Worm (Caenorhabditis elegans) whole organism, L2 larva: ENCODE measurements around the gene twk-8.

ENCODE experiments used
- C34F6.9 ChIP-seq: fragments of 150-350 bp; optimal IDR thresholded peaks from 2 replicates; lab custom pipeline; 2014; ENCODE audit warnings: missing biosample characterization, missing genetic modification characterization
- F13H6.1 ChIP-seq: sonication (generic microtip); optimal IDR thresholded peaks from 2 replicates; lab custom pipeline; 2016; ENCODE audit warnings: missing genetic modification characterization, missing compliant biosample characterization
- R02D3.7 ChIP-seq: fragments of 150-350 bp; optimal IDR thresholded peaks from 2 replicates; lab custom pipeline; 2014; ENCODE audit warnings: missing biosample characterization, missing genetic modification characterization
- Y55F3AM.14 ChIP-seq: fragments of 200-800 bp; sonication (Bioruptor generic); optimal IDR thresholded peaks from 2 replicates; lab custom pipeline; 2018; ENCODE audit warnings: mild to moderate bottlenecking, missing genetic modification characterization, missing compliant biosample characterization
- ZK546.5 ChIP-seq: sonication (generic microtip); optimal IDR thresholded peaks from 2 replicates; lab custom pipeline; 2017; ENCODE audit warnings: missing biosample characterization, missing genetic modification characterization
- alr-1 ChIP-seq: fragments of 150-350 bp; optimal IDR thresholded peaks from 2 replicates; lab custom pipeline; 2014; ENCODE audit warnings: missing biosample characterization, missing genetic modification characterization
- aly-2 ChIP-seq: fragments of 150-350 bp; optimal IDR thresholded peaks from 2 replicates; lab custom pipeline; 2014; ENCODE audit warnings: missing biosample characterization, missing genetic modification characterization
- ama-1 ChIP-seq: fragments of 150-350 bp; optimal IDR thresholded peaks from 2 replicates; lab custom pipeline; 2018; ENCODE audit warnings: inconsistent platforms
- blmp-1 ChIP-seq: sonication (generic microtip); optimal IDR thresholded peaks from 2 replicates; lab custom pipeline; 2017; ENCODE audit warnings: missing genetic modification characterization, mild to moderate bottlenecking, missing compliant biosample characterization, antibody characterized with exemption, moderate library complexity; ENCODE audit not compliant: insufficient read depth
- crh-2 ChIP-seq: sonication (generic microtip); optimal IDR thresholded peaks from 2 replicates; lab custom pipeline; 2017; ENCODE audit warnings: missing biosample characterization, missing genetic modification characterization
- dmd-4 ChIP-seq: sonication (generic microtip); optimal IDR thresholded peaks from 2 replicates; lab custom pipeline; 2017; ENCODE audit warnings: missing biosample characterization, missing genetic modification characterization
- egl-27 ChIP-seq: sonication (generic microtip); optimal IDR thresholded peaks from 3 replicates; lab custom pipeline; 2017; ENCODE audit warnings: missing biosample characterization, missing genetic modification reagents, missing genetic modification characterization
- elt-1 ChIP-seq: fragments of 150-350 bp; optimal IDR thresholded peaks from 2 replicates; lab custom pipeline; 2014; ENCODE audit warnings: missing biosample characterization, missing genetic modification characterization
- fos-1 ChIP-seq: fragments of 150-350 bp; optimal IDR thresholded peaks from 2 replicates; lab custom pipeline; 2014; ENCODE audit warnings: missing biosample characterization, missing genetic modification characterization
- lin-13 ChIP-seq: fragments of 150-350 bp; optimal IDR thresholded peaks from 2 replicates; lab custom pipeline; 2014; ENCODE audit warnings: missing biosample characterization, missing genetic modification reagents, missing genetic modification characterization
- lin-39 ChIP-seq: fragments of 150-350 bp; optimal IDR thresholded peaks from 2 replicates; lab custom pipeline; 2014; ENCODE audit warnings: missing biosample characterization, missing genetic modification reagents, missing genetic modification characterization
- mab-5 ChIP-seq: fragments of 150-350 bp; optimal IDR thresholded peaks from 2 replicates; lab custom pipeline; 2014; ENCODE audit warnings: missing biosample characterization, missing genetic modification characterization
- mbf-1 ChIP-seq: sonication (generic microtip); optimal IDR thresholded peaks from 2 replicates; lab custom pipeline; 2017; ENCODE audit warnings: missing biosample characterization, missing genetic modification characterization
- nhr-10 ChIP-seq: sonication (generic microtip); optimal IDR thresholded peaks from 2 replicates; lab custom pipeline; 2017; ENCODE audit warnings: missing biosample characterization, missing genetic modification characterization
- nhr-11 ChIP-seq: fragments of 150-350 bp; optimal IDR thresholded peaks from 2 replicates; lab custom pipeline; 2014; ENCODE audit warnings: missing biosample characterization, missing genetic modification characterization
- nhr-12 ChIP-seq: fragments of 150-350 bp; optimal IDR thresholded peaks from 2 replicates; lab custom pipeline; 2014; ENCODE audit warnings: missing biosample characterization, missing genetic modification characterization
- nhr-129 ChIP-seq: fragments of 150-350 bp; optimal IDR thresholded peaks from 2 replicates; lab custom pipeline; 2014; ENCODE audit warnings: missing biosample characterization, missing genetic modification characterization
- nhr-21 ChIP-seq: fragments of 150-350 bp; optimal IDR thresholded peaks from 2 replicates; lab custom pipeline; 2014; ENCODE audit warnings: missing biosample characterization, missing genetic modification characterization
- nhr-23 ChIP-seq: fragments of 150-350 bp; optimal IDR thresholded peaks from 2 replicates; lab custom pipeline; 2014; ENCODE audit warnings: missing biosample characterization, missing genetic modification reagents, missing genetic modification characterization
- nhr-77 ChIP-seq: fragments of 150-350 bp; optimal IDR thresholded peaks from 2 replicates; lab custom pipeline; 2014; ENCODE audit warnings: missing biosample characterization, missing genetic modification characterization
- peb-1 ChIP-seq: fragments of 150-350 bp; optimal IDR thresholded peaks from 2 replicates; lab custom pipeline; 2014; ENCODE audit warnings: missing biosample characterization, missing genetic modification characterization
- sem-4 ChIP-seq: fragments of 150-350 bp; optimal IDR thresholded peaks from 2 replicates; lab custom pipeline; 2014; ENCODE audit warnings: missing biosample characterization, missing genetic modification reagents, missing genetic modification characterization
- sma-3 ChIP-seq: sonication (generic microtip); optimal IDR thresholded peaks from 2 replicates; lab custom pipeline; 2016; ENCODE audit warnings: missing genetic modification reagents, missing genetic modification characterization, missing compliant biosample characterization
- sma-9 ChIP-seq, 2 experiments: fragments of 150-350 bp in 1 of 2; sonication (generic microtip) in 1 of 2; optimal IDR thresholded peaks; 2 replicates each; lab custom pipeline; 2014 to 2016; ENCODE audit warnings: missing genetic modification characterization in 2 of 2, mild to moderate bottlenecking in 1 of 2, missing biosample characterization in 1 of 2, missing compliant biosample characterization in 1 of 2, missing genetic modification reagents in 1 of 2, moderate library complexity in 1 of 2
- snpc-4 ChIP-seq: fragments of 150-350 bp; optimal IDR thresholded peaks from 2 replicates; lab custom pipeline; 2014; ENCODE audit warnings: missing biosample characterization, missing genetic modification characterization
- unc-62 ChIP-seq: fragments of 150-350 bp; optimal IDR thresholded peaks from 2 replicates; lab custom pipeline; 2014; ENCODE audit warnings: missing biosample characterization, missing genetic modification reagents, missing genetic modification characterization
- zag-1 ChIP-seq: fragments of 150-350 bp; optimal IDR thresholded peaks from 2 replicates; lab custom pipeline; 2014; ENCODE audit warnings: missing biosample characterization, missing genetic modification characterization
- ztf-1 ChIP-seq: fragments of 200-800 bp; sonication (Bioruptor generic); conservative IDR thresholded peaks from 2 replicates; pipeline ENCODE4 v1.3.6; 2022; ENCODE audit warnings: missing genetic modification characterization, missing compliant biosample characterization

Gene twk-8

DNA sequence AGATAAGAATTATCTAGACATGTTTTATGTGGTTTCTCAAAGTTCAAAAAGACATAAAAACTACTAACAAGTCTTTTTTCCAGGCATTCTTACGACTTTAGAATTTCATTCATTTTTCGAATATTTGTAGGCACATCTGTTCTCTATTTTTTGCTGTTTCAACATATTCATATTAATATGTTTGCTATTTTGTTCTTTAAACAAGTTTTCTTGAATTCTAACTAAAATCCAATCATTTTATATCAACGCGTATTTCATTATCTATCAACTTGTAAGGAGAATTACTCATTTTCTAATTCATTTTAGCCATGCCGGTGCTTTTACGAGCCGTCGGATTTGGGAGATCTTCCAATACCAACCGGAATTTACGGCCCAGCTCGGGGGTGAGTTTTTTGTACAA lies at the start of gene twk-8:
Gene twk-8, plus strand, starts transcription at position 301 of the 400 bp plus-strand sequence.
- TF ChIP-seq sem-4 (tag; lab: Kevin White, UChicago) (no peak), nhr-21 (tag; lab: Kevin White, UChicago) (no peak), unc-62 (GFP tag; lab: Kevin White, UChicago) (no peak), sma-9 (GFP tag; optimal IDR thresholded peaks at IDR 0.05; lab: Kevin White, UChicago) (no peak), sma-9 (tag; optimal IDR thresholded peaks at IDR 0.05; lab: Kevin White, UChicago) (no peak), snpc-4 (tag; lab: Kevin White, UChicago) (no peak), elt-1 (tag; lab: Kevin White, UChicago) (no peak), ama-1 (lab: Kevin White, UChicago) (no peak), nhr-12 (tag; lab: Kevin White, UChicago) (no peak), R02D3.7 (tag; lab: Kevin White, UChicago) (no peak), blmp-1 (tag; lab: Kevin White, UChicago) (no peak), lin-39 (no peak), Y55F3AM.14 (GFP tag; lab: Kevin White, UChicago) (no peak), nhr-77 (no peak)

DNA sequence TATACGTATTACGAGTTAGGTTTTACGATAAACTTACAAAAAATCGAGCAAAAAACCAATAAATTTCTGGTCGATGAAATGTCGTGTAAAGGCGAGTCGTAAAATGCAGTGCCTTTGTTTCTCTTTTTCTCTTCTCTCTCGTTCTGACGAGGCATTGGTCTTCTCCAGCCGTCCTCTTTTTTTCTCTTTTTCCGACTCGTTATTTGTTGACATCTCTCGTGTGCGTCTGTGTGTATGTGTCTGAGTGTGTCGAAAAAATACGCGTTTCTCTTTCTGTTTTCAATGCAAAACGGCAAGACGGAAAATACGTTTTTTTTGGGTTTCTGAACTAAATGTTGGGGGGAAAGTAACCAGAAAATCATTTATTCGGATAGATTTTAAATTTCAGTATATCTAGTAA lies 49.6 kb upstream of the twk-8 start, which contains the start of gene C53D6.6:
Gene C53D6.6, minus strand, starts transcription at position 118 of the 400 bp plus-strand sequence.
- no peak for TF ChIP-seq unc-62 (GFP tag; lab: Kevin White, UChicago)
- TF ChIP-seq sem-4 (tag; lab: Kevin White, UChicago): no peak
- TF ChIP-seq nhr-129: peak; percentile 66
- TF ChIP-seq fos-1 (tag; lab: Kevin White, UChicago): peak; percentile 45
- TF ChIP-seq C34F6.9 (tag; lab: Kevin White, UChicago): peak; percentile 43
- TF ChIP-seq dmd-4 (tag; lab: Kevin White, UChicago): no peak
- no peak for TF ChIP-seq ztf-1 (GFP tag; lab: Robert Waterston, UW)
- TF ChIP-seq, all 48 proteins: peak for 3

- no peak for TF ChIP-seq ZK546.5 (tag; lab: Kevin White, UChicago)
- TF ChIP-seq egl-27 (tag; lab: Kevin White, UChicago): no peak
- TF ChIP-seq mbf-1: no peak
- no peak for TF ChIP-seq C34F6.9 (tag; lab: Kevin White, UChicago)
- TF ChIP-seq sma-3: no peak
- TF ChIP-seq crh-2 (tag; lab: Kevin White, UChicago): no peak
- no peak for TF ChIP-seq snpc-4 (tag; lab: Kevin White, UChicago)
- TF ChIP-seq mab-5: no peak
- TF ChIP-seq aly-2 (tag; lab: Kevin White, UChicago): no peak
- no peak for TF ChIP-seq zag-1
- TF ChIP-seq nhr-77: no peak
- TF ChIP-seq Y55F3AM.14 (GFP tag; lab: Kevin White, UChicago): no peak
- TF ChIP-seq nhr-12 (tag; lab: Kevin White, UChicago): no peak
- TF ChIP-seq peb-1: no peak
- no peak for TF ChIP-seq F13H6.1 (tag; lab: Kevin White, UChicago)
- no peak for TF ChIP-seq ama-1 (lab: Kevin White, UChicago)
- no peak for TF ChIP-seq R02D3.7 (tag; lab: Kevin White, UChicago)
- TF ChIP-seq, all 48 proteins: peak for 0
These were observed 47.8 kb upstream of the twk-8 start, which contains the start of gene C53D6.10 for ce11 chrIV:9034340-9034739. Gene C53D6.10, minus strand, starts transcription at chrIV:9034440.

ce11 chrIV:9037063-9037462 lies 45.1 kb upstream of the twk-8 start, which contains the start of gene C53D6.7:
Gene C53D6.7, minus strand, starts transcription at chrIV:9037163.
- TF ChIP-seq C34F6.9 (tag; lab: Kevin White, UChicago) (no peak), aly-2 (tag; lab: Kevin White, UChicago) (no peak), lin-13 (GFP tag; lab: Kevin White, UChicago) (no peak), Y55F3AM.14 (GFP tag; lab: Kevin White, UChicago) (no peak), sma-9 (GFP tag; optimal IDR thresholded peaks at IDR 0.05; lab: Kevin White, UChicago) (no peak), sma-9 (tag; optimal IDR thresholded peaks at IDR 0.05; lab: Kevin White, UChicago) (no peak), nhr-11 (no peak), alr-1 (tag; lab: Kevin White, UChicago) (no peak), sem-4 (tag; lab: Kevin White, UChicago) (no peak), crh-2 (tag; lab: Kevin White, UChicago) (no peak), R02D3.7 (tag; lab: Kevin White, UChicago) (no peak), nhr-10 (tag; lab: Kevin White, UChicago) (no peak)

ce11 chrIV:9040393-9040792 lies 41.8 kb upstream of the twk-8 start, which contains the start of gene Y73F4A.3:
Gene Y73F4A.3, minus strand, starts transcription at chrIV:9040493.
- TF ChIP-seq F13H6.1 (tag; lab: Kevin White, UChicago) (peak; percentile 4), nhr-23 (tag; lab: Kevin White, UChicago) (no peak), peb-1 (no peak)
